Worm (Caenorhabditis elegans): ENCODE data around the gene fipr-7.

DNA sequence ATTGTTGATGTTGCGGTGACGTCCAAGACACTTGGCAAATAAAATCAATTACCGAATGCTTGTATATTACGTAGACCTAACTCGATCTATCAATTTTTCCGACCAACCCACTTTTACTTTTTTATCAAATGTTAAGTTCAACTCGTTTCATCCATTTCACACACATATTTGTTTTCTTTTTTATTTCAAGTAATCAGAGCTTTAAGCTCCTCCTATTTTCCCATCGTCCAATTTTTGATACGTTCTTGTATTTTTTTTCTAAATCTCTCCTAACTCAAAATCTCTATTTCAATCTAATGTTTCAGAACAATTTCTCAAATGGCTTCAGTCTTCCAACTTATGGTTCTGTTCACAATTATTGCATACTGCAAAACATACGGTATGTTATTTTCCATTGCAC is 31.2 kb upstream of the fipr-7 start, which contains the start of gene ZK856.6:
- TF ChIP-seq tab-1 (GFP tag; IDR thresholded peaks at IDR 0.05) (no peak), klf-2 (GFP tag; conservative IDR thresholded peaks at IDR 0.05) (no peak), flt-1 (GFP tag; IDR thresholded peaks at IDR 0.05) (no peak), ztf-29 (GFP tag; IDR thresholded peaks at IDR 0.05) (no peak), ztf-23 (GFP tag; IDR thresholded peaks at IDR 0.05) (no peak), T22C8.4 (GFP tag; IDR thresholded peaks at IDR 0.05) (no peak), cog-1 (tag; optimal IDR thresholded peaks at IDR 0.05) (no peak)

Data from whole organism, midembryonic.